Worm (Caenorhabditis elegans): Measurements from ENCODE around the gene Y50E8A.10.

DNA sequence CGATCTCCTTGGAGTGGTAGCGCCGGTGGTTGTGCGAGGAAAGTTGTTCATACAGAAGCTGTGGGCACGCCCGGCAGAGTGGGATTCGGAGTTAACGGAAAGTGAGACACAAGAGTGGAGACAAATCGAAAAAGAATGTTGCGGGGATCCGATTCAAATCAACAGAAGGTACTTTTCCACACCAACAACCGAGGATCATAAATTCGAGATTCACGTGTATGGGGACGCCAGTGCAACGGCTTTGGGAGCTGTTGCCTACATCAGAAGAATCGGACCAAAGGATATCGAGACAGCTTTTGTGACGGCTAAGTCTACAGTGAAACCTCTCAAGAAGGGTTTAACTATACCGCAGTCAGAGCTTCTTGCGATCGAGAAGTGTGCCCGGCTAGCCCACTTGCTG, 16.2 kb upstream of the Y50E8A.10 start:
- TF ChIP-seq zag-1 (tag; optimal IDR thresholded peaks at IDR 0.05): no peak
- TF ChIP-seq ama-1 (optimal IDR thresholded peaks at IDR 0.05): no peak
- TF ChIP-seq elt-1 (tag; optimal IDR thresholded peaks at IDR 0.05): no peak
